Fruit fly (Drosophila melanogaster): ENCODE data around the gene CG15239.
A peak's percentile ranks its signal among the peaks of the same experiment; 100 is the strongest.

The CG15239 gene

dm6 chrX:3845340-3846161 is 38.4 kb upstream of the CG15239 start (continued):
- peak; percentile 23 for TF ChIP-seq her (GFP tag; optimal IDR thresholded peaks at IDR 0.05)
- no peak for TF ChIP-seq CG8765 (GFP tag; IDR thresholded peaks at IDR 0.05)
- TF ChIP-seq croc (GFP tag; conservative IDR thresholded peaks at IDR 0.05), result no peak
- no peak for TF ChIP-seq CG5245 (GFP tag; optimal IDR thresholded peaks at IDR 0.05)
- no peak for TF ChIP-seq CG8478 (optimal IDR thresholded peaks at IDR 0.05)
- TF ChIP-seq vvl (GFP tag; IDR thresholded peaks at IDR 0.05), result no peak; the same call in 1 of the 2 replicates
- TF ChIP-seq CG15073 (GFP tag; optimal IDR thresholded peaks at IDR 0.05), result no peak
- TF ChIP-seq CG6272 (GFP tag; IDR thresholded peaks at IDR 0.05), result no peak
- TF ChIP-seq gce (GFP tag; IDR thresholded peaks at IDR 0.05), result no peak
- TF ChIP-seq zfh2 (GFP tag; optimal IDR thresholded peaks at IDR 0.05), result no peak
- TF ChIP-seq CG11695 (GFP tag; IDR thresholded peaks at IDR 0.05), result 0 out of 3 replicates have a peak, but pooled peaks have one; percentile 11
- TF ChIP-seq CG10979 (tag; optimal IDR thresholded peaks at IDR 0.05), result no peak
- no peak for TF ChIP-seq ewg (GFP tag; optimal IDR thresholded peaks at IDR 0.05)
- TF ChIP-seq CG17802 (tag; optimal IDR thresholded peaks at IDR 0.05), result no peak
- TF ChIP-seq Ada2b (GFP tag; IDR thresholded peaks at IDR 0.05), result no peak
- TF ChIP-seq shn (GFP tag; optimal IDR thresholded peaks at IDR 0.05), result no peak
- peak; percentile 37 for TF ChIP-seq sqz (GFP tag; optimal IDR thresholded peaks at IDR 0.05)
- no peak for TF ChIP-seq CG10565 (GFP tag; optimal IDR thresholded peaks at IDR 0.05)
- TF ChIP-seq nmo (GFP tag; optimal IDR thresholded peaks at IDR 0.05), result no peak
- no peak for TF ChIP-seq Bgb (GFP tag; IDR thresholded peaks at IDR 0.05; ENCODE audit: partially characterized antibody)
- TF ChIP-seq caup (GFP tag; optimal IDR thresholded peaks at IDR 0.05; ENCODE audit: severe bottlenecking), result peak; percentile 31
- TF ChIP-seq CG9797 (GFP tag; optimal IDR thresholded peaks at IDR 0.05), result no peak
- no peak for TF ChIP-seq stc (GFP tag; IDR thresholded peaks at IDR 0.05)
- TF ChIP-seq CG1602 (GFP tag; optimal IDR thresholded peaks at IDR 0.05), result no peak
- no peak for TF ChIP-seq bbx (GFP tag; IDR thresholded peaks at IDR 0.05; ENCODE audit: partially characterized antibody)
- TF ChIP-seq CG18599 (GFP tag; optimal IDR thresholded peaks at IDR 0.05), result peak; percentile 47
- TF ChIP-seq CG7786 (GFP tag; optimal IDR thresholded peaks at IDR 0.05), result no peak
- TF ChIP-seq unpg (GFP tag; optimal IDR thresholded peaks at IDR 0.05), result peak; percentile 14
- peak; percentile 1 for TF ChIP-seq CG15696 (tag; optimal IDR thresholded peaks at IDR 0.05)
- peak; percentile 48 for TF ChIP-seq Hmr (GFP tag; optimal IDR thresholded peaks at IDR 0.05)
- TF ChIP-seq CG32767 (GFP tag; IDR thresholded peaks at IDR 0.05), result no peak; the same call in 1 of the 2 replicates
- TF ChIP-seq gcm (GFP tag; optimal IDR thresholded peaks at IDR 0.05), result peak; percentile 57
- TF ChIP-seq Dref (GFP tag; IDR thresholded peaks at IDR 0.05), result no peak
- TF ChIP-seq usp (GFP tag; optimal IDR thresholded peaks at IDR 0.05), result no peak
- TF ChIP-seq cg (GFP tag; optimal IDR thresholded peaks at IDR 0.05), result no peak
- no peak for TF ChIP-seq nerfin-2 (GFP tag; IDR thresholded peaks at IDR 0.05; ENCODE audit: partially characterized antibody)
- no peak for TF ChIP-seq C15 (GFP tag; IDR thresholded peaks at IDR 0.05)
- no peak for TF ChIP-seq Adf1 (GFP tag; IDR thresholded peaks at IDR 0.05)
- no peak for TF ChIP-seq CG17568 (GFP tag; optimal IDR thresholded peaks at IDR 0.05)
- no peak for TF ChIP-seq CG8089 (GFP tag; optimal IDR thresholded peaks at IDR 0.05)
- no peak for TF ChIP-seq Camta (GFP tag; optimal IDR thresholded peaks at IDR 0.05)
- TF ChIP-seq crp (GFP tag; optimal IDR thresholded peaks at IDR 0.05), result no peak
- peak; percentile 89 to 92 for TF ChIP-seq Trl (optimal IDR thresholded peaks at IDR 0.05)
- TF ChIP-seq Trl (GFP tag; optimal IDR thresholded peaks at IDR 0.05), result no peak
- no peak for TF ChIP-seq TFAM (GFP tag; optimal IDR thresholded peaks at IDR 0.05)
- no peak for TF ChIP-seq Optix (GFP tag; IDR thresholded peaks at IDR 0.05)
- TF ChIP-seq Dfd (GFP tag; optimal IDR thresholded peaks at IDR 0.05), result no peak
- peak; percentile 75; the same call in 2 of the 3 replicates for TF ChIP-seq ci (GFP tag; IDR thresholded peaks at IDR 0.05)
- TF ChIP-seq wor (GFP tag; IDR thresholded peaks at IDR 0.05), result no peak
- no peak for TF ChIP-seq psq (GFP tag; optimal IDR thresholded peaks at IDR 0.05)
